Worm (Caenorhabditis elegans) whole organism, L2 larva: Measurements from ENCODE around the gene pmp-4.

Experiments used
- C34F6.9 ChIP-seq: fragments of 150-350 bp; optimal IDR thresholded peaks from 2 replicates; lab custom pipeline; 2014; ENCODE audit warnings: missing biosample characterization, missing genetic modification characterization
- F13H6.1 ChIP-seq: sonication (generic microtip); optimal IDR thresholded peaks from 2 replicates; lab custom pipeline; 2016; ENCODE audit warnings: missing genetic modification characterization, missing compliant biosample characterization
- R02D3.7 ChIP-seq: fragments of 150-350 bp; optimal IDR thresholded peaks from 2 replicates; lab custom pipeline; 2014; ENCODE audit warnings: missing biosample characterization, missing genetic modification characterization
- Y55F3AM.14 ChIP-seq: fragments of 200-800 bp; sonication (Bioruptor generic); optimal IDR thresholded peaks from 2 replicates; lab custom pipeline; 2018; ENCODE audit warnings: mild to moderate bottlenecking, missing genetic modification characterization, missing compliant biosample characterization
- ZK546.5 ChIP-seq: sonication (generic microtip); optimal IDR thresholded peaks from 2 replicates; lab custom pipeline; 2017; ENCODE audit warnings: missing biosample characterization, missing genetic modification characterization
- alr-1 ChIP-seq: fragments of 150-350 bp; optimal IDR thresholded peaks from 2 replicates; lab custom pipeline; 2014; ENCODE audit warnings: missing biosample characterization, missing genetic modification characterization
- ama-1 ChIP-seq: fragments of 150-350 bp; optimal IDR thresholded peaks from 2 replicates; lab custom pipeline; 2018; ENCODE audit warnings: inconsistent platforms
- blmp-1 ChIP-seq: sonication (generic microtip); optimal IDR thresholded peaks from 2 replicates; lab custom pipeline; 2017; ENCODE audit warnings: missing genetic modification characterization, mild to moderate bottlenecking, missing compliant biosample characterization, antibody characterized with exemption, moderate library complexity; ENCODE audit not compliant: insufficient read depth
- crh-2 ChIP-seq: sonication (generic microtip); optimal IDR thresholded peaks from 2 replicates; lab custom pipeline; 2017; ENCODE audit warnings: missing biosample characterization, missing genetic modification characterization
- dmd-4 ChIP-seq: sonication (generic microtip); optimal IDR thresholded peaks from 2 replicates; lab custom pipeline; 2017; ENCODE audit warnings: missing biosample characterization, missing genetic modification characterization
- egl-27 ChIP-seq: sonication (generic microtip); optimal IDR thresholded peaks from 3 replicates; lab custom pipeline; 2017; ENCODE audit warnings: missing biosample characterization, missing genetic modification reagents, missing genetic modification characterization
- elt-1 ChIP-seq: fragments of 150-350 bp; optimal IDR thresholded peaks from 2 replicates; lab custom pipeline; 2014; ENCODE audit warnings: missing biosample characterization, missing genetic modification characterization
- elt-3 ChIP-seq: sonication (generic microtip); optimal IDR thresholded peaks from 2 replicates; lab custom pipeline; 2017; ENCODE audit warnings: missing biosample characterization, missing genetic modification characterization
- gmeb-1 ChIP-seq: fragments of 150-350 bp; optimal IDR thresholded peaks from 2 replicates; lab custom pipeline; 2014; ENCODE audit warnings: missing biosample characterization, missing genetic modification characterization
- lin-13 ChIP-seq: fragments of 150-350 bp; optimal IDR thresholded peaks from 2 replicates; lab custom pipeline; 2014; ENCODE audit warnings: missing biosample characterization, missing genetic modification reagents, missing genetic modification characterization
- lin-39 ChIP-seq: fragments of 150-350 bp; optimal IDR thresholded peaks from 2 replicates; lab custom pipeline; 2014; ENCODE audit warnings: missing biosample characterization, missing genetic modification reagents, missing genetic modification characterization
- mab-5 ChIP-seq: fragments of 150-350 bp; optimal IDR thresholded peaks from 2 replicates; lab custom pipeline; 2014; ENCODE audit warnings: missing biosample characterization, missing genetic modification characterization
- mbf-1 ChIP-seq: sonication (generic microtip); optimal IDR thresholded peaks from 2 replicates; lab custom pipeline; 2017; ENCODE audit warnings: missing biosample characterization, missing genetic modification characterization
- mdl-1 ChIP-seq, 2 experiments: fragments of 150-350 bp in 1 of 2; sonication (generic microtip) in 1 of 2; optimal IDR thresholded peaks; 2 replicates each; lab custom pipeline; 2017; ENCODE audit warnings: missing biosample characterization in 2 of 2, missing genetic modification characterization in 2 of 2
- nhr-10 ChIP-seq: sonication (generic microtip); optimal IDR thresholded peaks from 2 replicates; lab custom pipeline; 2017; ENCODE audit warnings: missing biosample characterization, missing genetic modification characterization
- nhr-11 ChIP-seq: fragments of 150-350 bp; optimal IDR thresholded peaks from 2 replicates; lab custom pipeline; 2014; ENCODE audit warnings: missing biosample characterization, missing genetic modification characterization
- nhr-12 ChIP-seq: fragments of 150-350 bp; optimal IDR thresholded peaks from 2 replicates; lab custom pipeline; 2014; ENCODE audit warnings: missing biosample characterization, missing genetic modification characterization
- nhr-129 ChIP-seq: fragments of 150-350 bp; optimal IDR thresholded peaks from 2 replicates; lab custom pipeline; 2014; ENCODE audit warnings: missing biosample characterization, missing genetic modification characterization
- nhr-21 ChIP-seq: fragments of 150-350 bp; optimal IDR thresholded peaks from 2 replicates; lab custom pipeline; 2014; ENCODE audit warnings: missing biosample characterization, missing genetic modification characterization
- nhr-23 ChIP-seq: fragments of 150-350 bp; optimal IDR thresholded peaks from 2 replicates; lab custom pipeline; 2014; ENCODE audit warnings: missing biosample characterization, missing genetic modification reagents, missing genetic modification characterization
- nhr-237 ChIP-seq: fragments of 150-350 bp; optimal IDR thresholded peaks from 2 replicates; lab custom pipeline; 2014; ENCODE audit warnings: missing biosample characterization, missing genetic modification characterization
- nhr-25 ChIP-seq: fragments of 150-350 bp; sonication (generic microtip); optimal IDR thresholded peaks from 3 replicates; lab custom pipeline; 2014; ENCODE audit warnings: missing biosample characterization, missing genetic modification characterization
- nhr-6 ChIP-seq: fragments of 150-350 bp; optimal IDR thresholded peaks from 2 replicates; lab custom pipeline; 2014; ENCODE audit warnings: missing biosample characterization, missing genetic modification characterization
- nhr-77 ChIP-seq: fragments of 150-350 bp; optimal IDR thresholded peaks from 2 replicates; lab custom pipeline; 2014; ENCODE audit warnings: missing biosample characterization, missing genetic modification characterization
- skn-1 ChIP-seq: sonication (generic microtip); optimal IDR thresholded peaks from 2 replicates; lab custom pipeline; 2017; ENCODE audit warnings: missing biosample characterization, missing genetic modification characterization
- sma-3 ChIP-seq: sonication (generic microtip); optimal IDR thresholded peaks from 2 replicates; lab custom pipeline; 2016; ENCODE audit warnings: missing genetic modification reagents, missing genetic modification characterization, missing compliant biosample characterization
- sma-9 ChIP-seq, 2 experiments: fragments of 150-350 bp in 1 of 2; sonication (generic microtip) in 1 of 2; optimal IDR thresholded peaks; 2 replicates each; lab custom pipeline; 2014 to 2016; ENCODE audit warnings: missing genetic modification characterization in 2 of 2, mild to moderate bottlenecking in 1 of 2, missing biosample characterization in 1 of 2, missing compliant biosample characterization in 1 of 2, missing genetic modification reagents in 1 of 2, moderate library complexity in 1 of 2
- snpc-4 ChIP-seq: fragments of 150-350 bp; optimal IDR thresholded peaks from 2 replicates; lab custom pipeline; 2014; ENCODE audit warnings: missing biosample characterization, missing genetic modification characterization
- unc-39 ChIP-seq: fragments of 150-350 bp; optimal IDR thresholded peaks from 2 replicates; lab custom pipeline; 2014; ENCODE audit warnings: missing biosample characterization, missing genetic modification characterization
- unc-55 ChIP-seq: fragments of 150-350 bp; sonication (generic microtip); optimal IDR thresholded peaks from 3 replicates; lab custom pipeline; 2014; ENCODE audit warnings: missing biosample characterization, missing genetic modification reagents, missing genetic modification characterization
- unc-62 ChIP-seq: fragments of 150-350 bp; optimal IDR thresholded peaks from 2 replicates; lab custom pipeline; 2014; ENCODE audit warnings: missing biosample characterization, missing genetic modification reagents, missing genetic modification characterization
- ztf-1 ChIP-seq: fragments of 200-800 bp; sonication (Bioruptor generic); conservative IDR thresholded peaks from 2 replicates; pipeline ENCODE4 v1.3.6; 2022; ENCODE audit warnings: missing genetic modification characterization, missing compliant biosample characterization
- ztf-11 ChIP-seq: sonication (generic microtip); optimal IDR thresholded peaks from 2 replicates; lab custom pipeline; 2017; ENCODE audit warnings: missing biosample characterization, missing genetic modification characterization
- ztf-4 ChIP-seq: fragments of 150-350 bp; optimal IDR thresholded peaks from 2 replicates; lab custom pipeline; 2014; ENCODE audit warnings: missing biosample characterization, missing genetic modification characterization

The pmp-4 gene

ce11 chrIV:17376127-17376526 is 29.3 kb downstream of the pmp-4 start, which contains the start of gene haf-1:
Gene haf-1 (plus strand): TSS chrIV:17376427.
- TF ChIP-seq crh-2 (tag; lab: Kevin White, UChicago) (no peak), unc-39 (tag; lab: Kevin White, UChicago) (no peak), unc-62 (GFP tag; lab: Kevin White, UChicago) (no peak), lin-39 (tag; lab: Kevin White, UChicago) (no peak), elt-3 (no peak), nhr-129 (tag; lab: Kevin White, UChicago) (no peak), ztf-11 (tag; lab: Kevin White, UChicago) (no peak), F13H6.1 (no peak), gmeb-1 (no peak), R02D3.7 (tag; lab: Kevin White, UChicago) (no peak), ztf-1 (no peak), nhr-21 (tag; lab: Kevin White, UChicago) (no peak), nhr-11 (tag; lab: Kevin White, UChicago) (no peak), lin-13 (no peak), nhr-12 (tag; lab: Kevin White, UChicago) (no peak), sma-3 (GFP tag; lab: Kevin White, UChicago) (no peak), snpc-4 (tag; lab: Kevin White, UChicago) (no peak), nhr-77 (tag; lab: Kevin White, UChicago) (no peak), ZK546.5 (no peak), mbf-1 (tag; lab: Kevin White, UChicago) (no peak)
- TF ChIP-seq, all 48 proteins: peak for 0

ce11 chrIV:17371469-17371868 is 34.0 kb downstream of the pmp-4 start, which contains the start of gene C30H6.5:
Gene C30H6.5 (plus strand): TSS chrIV:17371769.
- TF ChIP-seq nhr-23 (tag; lab: Kevin White, UChicago) (no peak), lin-13 (no peak), nhr-10 (no peak)

DNA sequence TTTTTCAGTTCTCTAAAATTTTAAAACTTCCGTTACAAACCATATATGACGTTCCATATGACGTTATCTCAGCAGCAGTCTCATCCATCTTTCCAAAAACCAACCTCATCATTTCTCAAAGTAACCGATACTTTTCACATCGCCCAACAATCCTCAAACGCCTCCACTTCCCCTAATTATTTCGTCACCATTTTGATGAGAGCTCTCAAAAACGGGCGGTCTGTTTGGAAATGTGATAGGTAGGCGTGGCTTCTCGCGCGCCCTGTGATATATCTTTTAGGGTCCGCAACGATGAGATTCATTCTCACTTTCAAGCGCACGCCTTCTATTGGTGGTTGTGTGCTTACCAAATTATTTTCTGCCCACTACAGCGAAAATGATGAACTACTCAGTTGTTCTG is 37.1 kb downstream of the pmp-4 start, which contains the start of gene trh-1:
Gene trh-1, plus strand, starts transcription at position 301 of the 400 bp plus-strand sequence.
- no peak for TF ChIP-seq egl-27 (tag; lab: Kevin White, UChicago)
- no peak for TF ChIP-seq elt-1
- no peak for TF ChIP-seq unc-55
- TF ChIP-seq mab-5 (tag; lab: Kevin White, UChicago), result no peak
- no peak for TF ChIP-seq dmd-4
- no peak for TF ChIP-seq ztf-4 (tag; lab: Kevin White, UChicago)
- no peak for TF ChIP-seq C34F6.9 (tag; lab: Kevin White, UChicago)
- TF ChIP-seq ama-1 (lab: Kevin White, UChicago), result no peak
- TF ChIP-seq unc-62 (GFP tag; lab: Kevin White, UChicago), result no peak
- no peak for TF ChIP-seq crh-2 (tag; lab: Kevin White, UChicago)
- TF ChIP-seq skn-1 (tag; lab: Kevin White, UChicago), result no peak
- no peak for TF ChIP-seq lin-39 (tag; lab: Kevin White, UChicago)
- TF ChIP-seq ztf-1, result no peak
- TF ChIP-seq sma-9 (GFP tag; optimal IDR thresholded peaks at IDR 0.05; lab: Kevin White, UChicago), result no peak
- TF ChIP-seq sma-9 (tag; optimal IDR thresholded peaks at IDR 0.05; lab: Kevin White, UChicago), result no peak

DNA sequence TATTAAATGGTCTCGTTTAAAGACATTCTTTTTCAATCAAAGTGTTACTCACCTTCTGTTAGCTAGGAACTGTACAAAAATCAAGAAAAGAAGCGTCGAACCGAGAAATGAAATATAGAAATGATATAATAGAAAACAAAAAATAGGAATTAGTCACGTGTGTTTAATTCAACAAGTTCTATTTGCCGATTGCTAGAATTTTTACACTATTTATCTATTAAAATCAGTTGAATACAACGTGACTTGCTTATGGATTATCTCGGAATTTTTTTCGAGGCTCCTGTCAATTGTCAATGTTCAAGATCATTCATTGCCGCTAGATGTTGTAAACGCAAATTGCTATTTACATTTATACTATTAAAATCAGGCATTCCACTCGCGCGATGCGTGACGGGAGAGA is 38.1 kb downstream of the pmp-4 start, which contains the start of gene zipt-17:
Gene zipt-17, minus strand, starts transcription at position 101 of the 400 bp plus-strand sequence.
- TF ChIP-seq nhr-6 (tag; lab: Kevin White, UChicago) (no peak), ztf-4 (tag; lab: Kevin White, UChicago) (no peak), nhr-237 (tag; lab: Kevin White, UChicago) (no peak), blmp-1 (tag; lab: Kevin White, UChicago) (no peak), Y55F3AM.14 (GFP tag; lab: Kevin White, UChicago) (no peak), nhr-25 (no peak), sma-9 (GFP tag; optimal IDR thresholded peaks at IDR 0.05; lab: Kevin White, UChicago) (no peak), sma-9 (tag; optimal IDR thresholded peaks at IDR 0.05; lab: Kevin White, UChicago) (no peak), F13H6.1 (no peak), C34F6.9 (tag; lab: Kevin White, UChicago) (no peak), alr-1 (tag; lab: Kevin White, UChicago) (no peak), mdl-1 (tag; optimal IDR thresholded peaks at IDR 0.05; lab: Kevin White, UChicago) (no peak), unc-39 (tag; lab: Kevin White, UChicago) (no peak), mbf-1 (tag; lab: Kevin White, UChicago) (no peak), ztf-11 (tag; lab: Kevin White, UChicago) (no peak), nhr-23 (tag; lab: Kevin White, UChicago) (no peak), nhr-129 (tag; lab: Kevin White, UChicago) (no peak), nhr-10 (no peak)
